Worm (Caenorhabditis elegans) whole organism, L1 larva: Measurements from ENCODE around the gene ZC196.8.

Experiments
- jun-1 ChIP-seq: fragments of 150-350 bp; optimal IDR thresholded peaks from 2 replicates; lab custom pipeline; 2014; ENCODE audit warnings: missing biosample characterization, missing genetic modification reagents, missing genetic modification characterization
- lin-13 ChIP-seq: fragments of 150-350 bp; optimal IDR thresholded peaks from 2 replicates; lab custom pipeline; 2014; ENCODE audit warnings: missing biosample characterization, missing genetic modification reagents, missing genetic modification characterization
- pag-3 ChIP-seq: sonication (generic microtip); optimal IDR thresholded peaks from 2 replicates; lab custom pipeline; 2017; ENCODE audit warnings: missing genetic modification characterization, mild to moderate bottlenecking, missing compliant biosample characterization, antibody characterized with exemption, borderline replicate concordance; ENCODE audit not compliant: insufficient read depth
- sox-4 ChIP-seq: sonication (generic microtip); optimal IDR thresholded peaks from 2 replicates; lab custom pipeline; 2016; ENCODE audit warnings: missing genetic modification characterization, missing compliant biosample characterization

DNA sequence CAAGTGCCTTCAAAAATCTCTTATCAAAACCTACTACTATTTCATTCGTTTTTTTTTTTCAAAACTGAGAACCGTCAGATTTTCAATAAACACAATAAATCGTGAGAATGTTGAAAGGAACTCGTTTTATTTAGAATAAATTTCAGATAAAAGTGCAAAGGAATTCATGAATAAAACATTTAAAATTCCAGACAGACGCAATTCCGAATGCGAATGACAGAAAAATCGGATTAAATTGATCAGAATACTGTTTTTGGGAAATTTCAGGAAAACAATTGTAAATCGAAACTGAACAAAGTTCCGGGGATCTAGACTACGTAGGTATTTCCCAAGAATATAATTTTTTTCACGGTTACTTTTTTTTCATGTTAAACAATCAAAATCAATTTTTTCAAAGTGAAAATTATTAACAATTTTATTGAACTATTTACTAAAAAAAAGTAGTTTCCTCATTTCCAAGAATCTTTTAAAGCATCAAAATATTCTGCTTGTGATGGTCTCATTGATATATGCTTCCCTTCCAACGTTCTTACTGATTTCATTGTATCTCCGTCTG, 50.4 kb downstream of the ZC196.8 start:
- TF ChIP-seq jun-1, result no peak
- no peak for TF ChIP-seq pag-3
- no peak for TF ChIP-seq lin-13 (GFP tag; lab: Kevin White, UChicago)
- no peak for TF ChIP-seq sox-4 (tag; lab: Kevin White, UChicago)
